Fruit fly (Drosophila melanogaster) whole organism, embryonic: ENCODE data around the gene CG6142.

Experiments
- Abd-B ChIP-seq: fragments of 200-800 bp; sonication (Bioruptor generic); optimal IDR thresholded peaks from 2 replicates; lab custom pipeline; 2018; ENCODE audit warnings: missing biosample characterization, mild to moderate bottlenecking, missing genetic modification characterization, moderate library complexity
- Blimp-1 ChIP-seq: fragments of 200-800 bp; sonication (Bioruptor generic); optimal IDR thresholded peaks from 3 replicates; lab custom pipeline; 2018; ENCODE audit warnings: missing biosample characterization, missing genetic modification characterization, mild to moderate bottlenecking, moderate library complexity, missing genetic modification reagents
- CG10147 ChIP-seq: fragments of 200-800 bp; sonication (Bioruptor generic); optimal IDR thresholded peaks from 2 replicates; lab custom pipeline; 2019; ENCODE audit warnings: missing biosample characterization, mild to moderate bottlenecking, missing genetic modification characterization, moderate library complexity
- CG10366 ChIP-seq: fragments of 200-800 bp; sonication (Bioruptor generic); IDR thresholded peaks from 2 replicates; pipeline ENCODE4 v1.3.6; 2022; ENCODE audit warnings: missing biosample characterization, missing genetic modification characterization
- CG10431 ChIP-seq: fragments of 200-800 bp; sonication (Bioruptor generic); optimal IDR thresholded peaks from 3 replicates; lab custom pipeline; 2018; ENCODE audit warnings: missing biosample characterization, mild to moderate bottlenecking, missing genetic modification characterization
- CG10979 ChIP-seq: fragments of 200-800 bp; sonication (Bioruptor generic); optimal IDR thresholded peaks from 2 replicates; lab custom pipeline; 2018; ENCODE audit warnings: missing biosample characterization, mild to moderate bottlenecking, missing genetic modification characterization, moderate library complexity
- CG11085 ChIP-seq: fragments of 200-800 bp; sonication (Bioruptor generic); IDR thresholded peaks from 2 replicates; pipeline ENCODE4 v1.3.6; 2022; ENCODE audit warnings: missing biosample characterization, missing genetic modification characterization
- CG12104 ChIP-seq: fragments of 200-800 bp; sonication (Bioruptor generic); optimal IDR thresholded peaks from 3 replicates; lab custom pipeline; 2016; ENCODE audit warnings: missing biosample characterization, missing genetic modification characterization
- CG12155 ChIP-seq: fragments of 200-800 bp; sonication (Bioruptor generic); optimal IDR thresholded peaks from 3 replicates; lab custom pipeline; 2016; ENCODE audit warnings: missing biosample characterization, missing genetic modification characterization
- CG12219 ChIP-seq: fragments of 200-800 bp; sonication (Bioruptor generic); optimal IDR thresholded peaks from 3 replicates; lab custom pipeline; 2018; ENCODE audit warnings: missing biosample characterization, mild to moderate bottlenecking, missing genetic modification characterization
- CG13296 ChIP-seq: fragments of 200-800 bp; sonication (Bioruptor generic); optimal IDR thresholded peaks from 3 replicates; lab custom pipeline; 2018; ENCODE audit warnings: missing biosample characterization, mild to moderate bottlenecking, missing genetic modification characterization
- CG15269 ChIP-seq: fragments of 200-800 bp; sonication (Bioruptor generic); optimal IDR thresholded peaks from 2 replicates; lab custom pipeline; 2018; ENCODE audit warnings: missing biosample characterization, mild to moderate bottlenecking, missing genetic modification characterization, moderate library complexity
- CG1529 ChIP-seq: fragments of 200-800 bp; sonication (Bioruptor generic); optimal IDR thresholded peaks from 3 replicates; lab custom pipeline; 2018; ENCODE audit warnings: missing biosample characterization, missing genetic modification characterization
- CG17802 ChIP-seq: fragments of 200-800 bp; sonication (Bioruptor generic); optimal IDR thresholded peaks from 2 replicates; lab custom pipeline; 2018; ENCODE audit warnings: missing biosample characterization, mild to moderate bottlenecking, missing genetic modification characterization, moderate library complexity
- CG1832 ChIP-seq: fragments of 200-800 bp; sonication (Bioruptor generic); optimal IDR thresholded peaks from 2 replicates; lab custom pipeline; 2017; ENCODE audit warnings: missing biosample characterization, mild to moderate bottlenecking, missing genetic modification characterization, inconsistent platforms
- CG18599 ChIP-seq: fragments of 200-800 bp; sonication (Bioruptor generic); optimal IDR thresholded peaks from 3 replicates; lab custom pipeline; 2017; ENCODE audit warnings: missing biosample characterization, missing genetic modification characterization, mild to moderate bottlenecking, moderate library complexity, missing genetic modification reagents
- CG2875 ChIP-seq: fragments of 200-800 bp; sonication (Bioruptor generic); optimal IDR thresholded peaks from 2 replicates; lab custom pipeline; 2017; ENCODE audit warnings: missing biosample characterization, mild to moderate bottlenecking, missing genetic modification characterization, missing genetic modification reagents
- CG31388 ChIP-seq: fragments of 200-800 bp; sonication (Bioruptor generic); optimal IDR thresholded peaks from 2 replicates; lab custom pipeline; 2016; ENCODE audit warnings: missing biosample characterization, missing genetic modification characterization
- CG4282 ChIP-seq: fragments of 200-800 bp; sonication (Bioruptor generic); optimal IDR thresholded peaks from 2 replicates; lab custom pipeline; 2016; ENCODE audit warnings: missing biosample characterization, missing genetic modification characterization
- CG6689 ChIP-seq: fragments of 200-800 bp; sonication (Bioruptor generic); IDR thresholded peaks from 2 replicates; pipeline ENCODE4 v1.3.6; 2022; ENCODE audit warnings: missing biosample characterization, missing genetic modification characterization
- CG7987 ChIP-seq: fragments of 200-800 bp; sonication (Bioruptor generic); optimal IDR thresholded peaks from 2 replicates; lab custom pipeline; 2018; ENCODE audit warnings: missing biosample characterization, mild to moderate bottlenecking, missing genetic modification characterization, moderate library complexity
- CG9215 ChIP-seq: fragments of 200-800 bp; sonication (Bioruptor generic); IDR thresholded peaks from 2 replicates; pipeline ENCODE4 v1.3.6; 2022; ENCODE audit warnings: missing biosample characterization, missing genetic modification characterization
- CHES-1-like ChIP-seq: fragments of 200-800 bp; sonication (Bioruptor generic); optimal IDR thresholded peaks from 2 replicates; lab custom pipeline; 2016; ENCODE audit warnings: missing biosample characterization, missing genetic modification characterization
- CoRest ChIP-seq: fragments of 200-800 bp; sonication (Bioruptor generic); optimal IDR thresholded peaks from 3 replicates; lab custom pipeline; 2018; ENCODE audit warnings: missing biosample characterization, mild to moderate bottlenecking, missing genetic modification characterization, moderate library complexity
- Gsc ChIP-seq: fragments of 200-800 bp; sonication (Bioruptor generic); IDR thresholded peaks from 2 replicates; pipeline ENCODE4 v1.3.6; 2022; ENCODE audit warnings: missing biosample characterization, missing genetic modification characterization
- Neu2 ChIP-seq: fragments of 200-800 bp; sonication (Bioruptor generic); optimal IDR thresholded peaks from 3 replicates; lab custom pipeline; 2016; ENCODE audit warnings: missing biosample characterization, missing genetic modification characterization, borderline replicate concordance
- Nf-YA ChIP-seq: fragments of 200-800 bp; sonication (Bioruptor generic); IDR thresholded peaks from 2 replicates; pipeline ENCODE4 v1.3.6; 2022; ENCODE audit warnings: missing biosample characterization, missing genetic modification characterization
- Oli ChIP-seq: fragments of 200-800 bp; sonication (Bioruptor generic); optimal IDR thresholded peaks from 2 replicates; lab custom pipeline; 2018; ENCODE audit warnings: missing biosample characterization, mild to moderate bottlenecking, missing genetic modification characterization, moderate library complexity
- PHDP ChIP-seq: fragments of 200-800 bp; sonication (Bioruptor generic); optimal IDR thresholded peaks from 3 replicates; lab custom pipeline; 2018; ENCODE audit warnings: missing biosample characterization, mild to moderate bottlenecking, missing genetic modification characterization, moderate library complexity
- Ravus ChIP-seq: fragments of 200-800 bp; sonication (Bioruptor generic); IDR thresholded peaks from 2 replicates; pipeline ENCODE4 v1.3.6; 2022; ENCODE audit warnings: missing biosample characterization, missing genetic modification characterization
- Sox100B ChIP-seq: fragments of 200-800 bp; sonication (Bioruptor generic); optimal IDR thresholded peaks from 3 replicates; lab custom pipeline; 2018; ENCODE audit warnings: missing biosample characterization, mild to moderate bottlenecking, missing genetic modification characterization
- Sry-δ ChIP-seq: fragments of 200-800 bp; sonication (Bioruptor generic); optimal IDR thresholded peaks from 2 replicates; lab custom pipeline; 2016; ENCODE audit warnings: missing biosample characterization, missing genetic modification characterization
- Xbp1 ChIP-seq: fragments of 200-800 bp; sonication (Bioruptor generic); optimal IDR thresholded peaks from 3 replicates; lab custom pipeline; 2016; ENCODE audit warnings: missing biosample characterization, mild to moderate bottlenecking, missing genetic modification characterization
- dpn ChIP-seq, 2 experiments: fragments of 200-800 bp; sonication (Bioruptor generic); optimal IDR thresholded peaks; 3 replicates each; lab custom pipeline; 2016; ENCODE audit warnings: missing biosample characterization in 2 of 2, missing genetic modification characterization in 2 of 2
- ewg ChIP-seq: fragments of 200-800 bp; sonication (Bioruptor generic); optimal IDR thresholded peaks from 3 replicates; lab custom pipeline; 2017; ENCODE audit warnings: mild to moderate bottlenecking, missing biosample characterization, missing genetic modification reagents, missing genetic modification characterization
- fd102C ChIP-seq: fragments of 200-800 bp; sonication (Bioruptor generic); optimal IDR thresholded peaks from 2 replicates; lab custom pipeline; 2018; ENCODE audit warnings: missing biosample characterization, mild to moderate bottlenecking, missing genetic modification characterization, moderate library complexity
- fru ChIP-seq: fragments of >200 bp; optimal IDR thresholded peaks from 2 replicates; lab custom pipeline; 2017
- gro ChIP-seq: fragments of 200-800 bp; sonication (Bioruptor generic); optimal IDR thresholded peaks from 2 replicates; lab custom pipeline; 2016; ENCODE audit warnings: missing biosample characterization, missing genetic modification characterization
- gsb-n ChIP-seq: fragments of 200-800 bp; sonication (Bioruptor generic); optimal IDR thresholded peaks from 3 replicates; lab custom pipeline; 2018; ENCODE audit warnings: missing biosample characterization, mild to moderate bottlenecking, missing genetic modification characterization
- ind ChIP-seq: fragments of 200-800 bp; sonication (Bioruptor generic); optimal IDR thresholded peaks from 3 replicates; lab custom pipeline; 2016; ENCODE audit warnings: missing biosample characterization, missing genetic modification characterization
- knrl ChIP-seq: fragments of 200-800 bp; sonication (Bioruptor generic); IDR thresholded peaks from 3 replicates; pipeline ENCODE4 v1.3.6; 2022; ENCODE audit warnings: missing biosample characterization, missing genetic modification characterization; ENCODE audit not compliant: partially characterized antibody
- lola ChIP-seq, 3 experiments: fragments of >200 bp in 2 of 3; fragments of 200-800 bp in 1 of 3; sonication (Bioruptor generic) in 1 of 3; optimal IDR thresholded peaks; 2 replicates each; lab custom pipeline; 2017 to 2019; ENCODE audit warnings: missing biosample characterization in 3 of 3, missing genetic modification characterization in 3 of 3, mild to moderate bottlenecking in 1 of 3, moderate library complexity in 1 of 3
- mam ChIP-seq: fragments of 200-800 bp; sonication (Bioruptor generic); optimal IDR thresholded peaks from 3 replicates; lab custom pipeline; 2016; ENCODE audit warnings: missing biosample characterization, missing genetic modification characterization
- nom ChIP-seq: fragments of 200-800 bp; sonication (Bioruptor generic); optimal IDR thresholded peaks from 2 replicates; lab custom pipeline; 2017; ENCODE audit warnings: missing biosample characterization, missing genetic modification characterization, mild to moderate bottlenecking, moderate library complexity, missing genetic modification reagents
- oc ChIP-seq: fragments of 200-800 bp; sonication (Bioruptor generic); optimal IDR thresholded peaks from 2 replicates; lab custom pipeline; 2018; ENCODE audit warnings: missing biosample characterization, mild to moderate bottlenecking, missing genetic modification characterization, moderate library complexity
- odd ChIP-seq: fragments of 200-800 bp; sonication (Bioruptor generic); optimal IDR thresholded peaks from 2 replicates; lab custom pipeline; 2017; ENCODE audit warnings: missing biosample characterization, mild to moderate bottlenecking, missing genetic modification characterization
- repo ChIP-seq: fragments of 200-800 bp; sonication (Bioruptor generic); optimal IDR thresholded peaks from 2 replicates; lab custom pipeline; 2016; ENCODE audit warnings: missing biosample characterization, missing genetic modification characterization
- schlank ChIP-seq: fragments of 200-800 bp; sonication (Bioruptor generic); optimal IDR thresholded peaks from 2 replicates; lab custom pipeline; 2018; ENCODE audit warnings: missing biosample characterization, mild to moderate bottlenecking, missing genetic modification characterization
- sd ChIP-seq: fragments of 200-800 bp; sonication (Bioruptor generic); optimal IDR thresholded peaks from 3 replicates; lab custom pipeline; 2018; ENCODE audit warnings: missing biosample characterization, mild to moderate bottlenecking, missing genetic modification characterization, moderate library complexity
- tio ChIP-seq: fragments of 200-800 bp; sonication (Bioruptor generic); optimal IDR thresholded peaks from 2 replicates; lab custom pipeline; 2017; ENCODE audit warnings: missing biosample characterization, missing genetic modification characterization, inconsistent platforms

The CG6142 gene

DNA sequence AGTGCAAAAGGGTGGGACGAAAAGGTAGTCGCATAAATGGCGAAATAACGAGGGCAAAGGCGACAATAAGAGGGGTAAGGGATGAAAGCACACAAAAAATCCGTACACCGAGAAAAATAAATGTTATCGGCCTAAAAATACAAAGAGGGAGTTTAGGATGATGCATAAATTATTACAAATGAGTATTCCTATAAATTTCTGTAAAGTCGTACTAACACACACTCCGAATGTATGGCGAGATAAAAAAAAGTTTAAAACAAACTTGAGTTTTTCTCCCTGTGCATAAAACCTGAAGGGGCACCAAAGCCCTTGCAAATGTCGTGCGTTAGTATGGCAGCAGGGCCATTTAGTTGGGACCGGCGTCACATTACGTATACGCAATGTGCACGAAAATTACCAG, 39.1 kb downstream of the CG6142 start (continued):
- no peak; the same call in 1 of the 2 replicates for TF ChIP-seq CG9215 (GFP tag; lab: Robert Waterston, UW)
- TF ChIP-seq Blimp-1, result no peak
- TF ChIP-seq lola (GFP tag; optimal IDR thresholded peaks at IDR 0.05; lab: Kevin White, UChicago), result no peak
- no peak for TF ChIP-seq CG10431 (GFP tag; lab: Kevin White, UChicago)
- no peak for TF ChIP-seq Neu2 (GFP tag; lab: Kevin White, UChicago)
- TF ChIP-seq CG1529 (GFP tag; lab: Kevin White, UChicago), result no peak
- no peak for TF ChIP-seq CG10979 (tag; lab: Kevin White, UChicago)
- peak; percentile 57 for TF ChIP-seq CG6689 (GFP tag; lab: Robert Waterston, UW)
- peak; percentile 43 for TF ChIP-seq CG10147 (GFP tag; lab: Kevin White, UChicago)
- peak; percentile 88 for TF ChIP-seq CG18599 (GFP tag; lab: Kevin White, UChicago)
- no peak for TF ChIP-seq CHES-1-like (GFP tag; lab: Kevin White, UChicago)
- TF ChIP-seq PHDP, result peak; percentile 38
- no peak for TF ChIP-seq knrl (GFP tag; lab: Robert Waterston, UW)
- peak; percentile 39; the same call in 1 of the 2 replicates for TF ChIP-seq CG11085
- no peak for TF ChIP-seq CG2875 (GFP tag; lab: Kevin White, UChicago)
- no peak for TF ChIP-seq CoRest (tag; lab: Kevin White, UChicago)
- peak; percentile 48 for TF ChIP-seq gro (GFP tag; lab: Kevin White, UChicago)
- no peak for TF ChIP-seq schlank (tag; lab: Kevin White, UChicago)
- TF ChIP-seq Ravus (GFP tag; lab: Robert Waterston, UW), result peak; percentile 12; the same call in 1 of the 2 replicates
- TF ChIP-seq oc (tag; lab: Kevin White, UChicago), result no peak
- TF ChIP-seq Sry-δ (GFP tag; lab: Kevin White, UChicago), result peak; percentile 17
- peak; percentile 20 for TF ChIP-seq Xbp1 (GFP tag; lab: Kevin White, UChicago)
- TF ChIP-seq ewg (GFP tag; lab: Kevin White, UChicago), result peak; percentile 20
- TF ChIP-seq fd102C, result no peak
- TF ChIP-seq fru (lab: Kevin White, UChicago), result no peak
- peak; percentile 27; the same call in 1 of the 2 replicates for TF ChIP-seq CG10366
- TF ChIP-seq Nf-YA (GFP tag; lab: Robert Waterston, UW), result 0 out of 2 replicates have a peak, but pooled peaks have one; percentile 37
- no peak for TF ChIP-seq CG4282
- TF ChIP-seq sd, result no peak
- no peak for TF ChIP-seq nom
- no peak for TF ChIP-seq CG1832 (GFP tag; lab: Kevin White, UChicago)
- TF ChIP-seq CG17802 (tag; lab: Kevin White, UChicago), result peak; percentile 4
- peak; percentile 33 for TF ChIP-seq Oli
- TF ChIP-seq CG15269, result peak; percentile 54
- peak; percentile 63 for TF ChIP-seq CG13296 (GFP tag; lab: Kevin White, UChicago)
- peak; percentile 21 for TF ChIP-seq CG12219
- TF ChIP-seq CG31388 (GFP tag; lab: Kevin White, UChicago), result no peak
- no peak for TF ChIP-seq CG12155
- TF ChIP-seq CG12104 (GFP tag; lab: Kevin White, UChicago), result peak; percentile 39
- TF ChIP-seq Gsc (GFP tag; lab: Robert Waterston, UW), result no peak
- peak in 1 of 2 experiments; percentile 61 for TF ChIP-seq dpn (GFP tag; optimal IDR thresholded peaks at IDR 0.05; lab: Kevin White, UChicago)
- TF ChIP-seq tio (GFP tag; lab: Kevin White, UChicago), result no peak
- peak; percentile 46 for TF ChIP-seq Sox100B
- peak; percentile 71 for TF ChIP-seq mam (GFP tag; lab: Kevin White, UChicago)
- no peak for TF ChIP-seq gsb-n
- peak; percentile 53 for TF ChIP-seq Abd-B (GFP tag; lab: Kevin White, UChicago)
- TF ChIP-seq repo, result no peak
- TF ChIP-seq odd (GFP tag; lab: Kevin White, UChicago), result no peak
- no peak for TF ChIP-seq CG7987
- peak; percentile 71 for TF ChIP-seq ind (GFP tag; lab: Kevin White, UChicago)
